Worm (Caenorhabditis elegans): ENCODE measurements around the gene swt-6.

The swt-6 gene

DNA sequence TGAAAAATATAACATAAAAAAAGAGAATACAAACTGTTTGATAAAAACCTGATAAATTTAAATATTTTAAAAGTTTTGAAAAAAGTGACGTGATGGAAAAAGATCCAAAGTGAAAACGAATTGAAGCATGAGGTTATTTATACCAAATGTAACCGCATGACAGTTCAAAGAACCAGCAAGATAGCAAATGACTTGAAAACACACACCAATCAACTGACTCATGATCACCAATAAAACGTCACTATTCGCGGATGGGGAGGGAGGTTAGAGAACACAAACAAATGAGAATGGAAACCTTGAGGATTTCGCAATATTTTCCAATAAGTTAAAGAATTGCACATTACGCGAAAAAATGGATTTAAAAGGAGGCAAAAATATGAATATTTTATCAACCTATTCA, 44.8 kb upstream of the swt-6 start, which contains the start of gene C06B3.7:
Gene C06B3.7, plus strand, starts transcription at position 287 of the 400 bp plus-strand sequence.
- TF ChIP-seq F23B12.7 (tag; optimal IDR thresholded peaks at IDR 0.05; ENCODE audit: insufficient read depth) (peak; percentile 14), C06A6.2 (GFP tag; conservative IDR thresholded peaks at IDR 0.05) (no peak), K11D2.4 (GFP tag; IDR thresholded peaks at IDR 0.05) (peak; percentile 45; the same call in 1 of the 2 replicates), madf-10 (tag; optimal IDR thresholded peaks at IDR 0.05) (peak; percentile 72), mcd-1 (GFP tag; IDR thresholded peaks at IDR 0.05) (0 out of 2 replicates have a peak, but pooled peaks have one; percentile 27), lin-26 (GFP tag; IDR thresholded peaks at IDR 0.05) (no peak), egl-44 (GFP tag; IDR thresholded peaks at IDR 0.05) (peak; percentile 37; the same call in 1 of the 2 replicates), repo-1 (tag; optimal IDR thresholded peaks at IDR 0.05) (no peak), tlf-1 (GFP tag; optimal IDR thresholded peaks at IDR 0.05) (peak; percentile 59), nhr-80 (tag; optimal IDR thresholded peaks at IDR 0.05) (peak; percentile 83), zim-3 (tag; optimal IDR thresholded peaks at IDR 0.05) (no peak), hmg-20 (GFP tag; IDR thresholded peaks at IDR 0.05) (no peak), Y67H2A.10 (GFP tag; conservative IDR thresholded peaks at IDR 0.05) (no peak), F49E8.2 (tag; optimal IDR thresholded peaks at IDR 0.05; ENCODE audit: insufficient read depth) (no peak), hrde-1 (tag; optimal IDR thresholded peaks at IDR 0.05; ENCODE audit: borderline replicate concordance) (no peak), madf-8 (GFP tag; conservative IDR thresholded peaks at IDR 0.05) (no peak), cebp-1 (GFP tag; IDR thresholded peaks at IDR 0.05) (peak; percentile 98), cebp-1 (tag; optimal IDR thresholded peaks at IDR 0.05) (peak; percentile 99), let-526 (GFP tag; IDR thresholded peaks at IDR 0.05) (peak; percentile 81), K12H6.12 (tag; optimal IDR thresholded peaks at IDR 0.05) (peak; percentile 65), F57C9.4 (tag; optimal IDR thresholded peaks at IDR 0.05) (no peak), ztf-18 (tag; optimal IDR thresholded peaks at IDR 0.05) (no peak), nfyb-1 (GFP tag; IDR thresholded peaks at IDR 0.05) (peak; percentile 46; the same call in 1 of the 2 replicates), snpc-4 (GFP tag; optimal IDR thresholded peaks at IDR 0.05) (no peak), snpc-4 (tag; optimal IDR thresholded peaks at IDR 0.05) (peak in 2 of 4 experiments; percentile 1 to 51), sdz-38 (tag; optimal IDR thresholded peaks at IDR 0.05) (no peak), attf-5 (GFP tag; optimal IDR thresholded peaks at IDR 0.05) (peak; percentile 72), let-607 (tag; optimal IDR thresholded peaks at IDR 0.05) (peak in 1 of 2 experiments; percentile 47), sptf-2 (GFP tag; optimal IDR thresholded peaks at IDR 0.05) (no peak), lsy-27 (tag; optimal IDR thresholded peaks at IDR 0.05; ENCODE audit: borderline replicate concordance, insufficient read depth) (no peak), madf-3 (GFP tag; IDR thresholded peaks at IDR 0.05) (0 out of 2 replicates have a peak, but pooled peaks have one; percentile 2), lin-40 (tag; optimal IDR thresholded peaks at IDR 0.05) (peak; percentile 71), unc-62 (GFP tag; optimal IDR thresholded peaks at IDR 0.05) (peak; percentile 62), pha-4 (tag; optimal IDR thresholded peaks at IDR 0.05) (peak; percentile 91), lir-1 (GFP tag; conservative IDR thresholded peaks at IDR 0.05) (peak; percentile 34; the same call in 1 of the 2 replicates), fkh-3 (tag; optimal IDR thresholded peaks at IDR 0.05) (no peak), ztf-3 (GFP tag; optimal IDR thresholded peaks at IDR 0.05) (no peak), ZK185.1 (tag; optimal IDR thresholded peaks at IDR 0.05; ENCODE audit: poor library complexity, severe bottlenecking) (peak; percentile 17), atf-7 (tag; optimal IDR thresholded peaks at IDR 0.05) (peak; percentile 96), rcor-1 (GFP tag; IDR thresholded peaks at IDR 0.05) (0 out of 2 replicates have a peak, but pooled peaks have one; percentile 8), egl-18 (GFP tag; IDR thresholded peaks at IDR 0.05) (no peak), tbp1 (GFP tag; optimal IDR thresholded peaks at IDR 0.05) (peak; percentile 55), somi-1 (GFP tag; optimal IDR thresholded peaks at IDR 0.05) (peak; percentile 53), ceh-27 (GFP tag; optimal IDR thresholded peaks at IDR 0.05) (peak; percentile 4), B0035.1 (tag; optimal IDR thresholded peaks at IDR 0.05) (no peak), bed-1 (GFP tag; IDR thresholded peaks at IDR 0.05) (no peak), hsf-1 (GFP tag; IDR thresholded peaks at IDR 0.05) (no peak), lin-54 (GFP tag; optimal IDR thresholded peaks at IDR 0.05) (no peak)

Data from whole organism, young adult.